Worm (Caenorhabditis elegans): Measurements from ENCODE around the gene Y49E10.4.
A peak's percentile ranks its signal among the peaks of the same experiment; 100 is the strongest.

Y49E10.4 gene

ce11 chrIII:12424066-12424465 lies 40.5 kb upstream of the Y49E10.4 start:
- TF ChIP-seq R02D3.7 (tag; optimal IDR thresholded peaks at IDR 0.05) (no peak), mbf-1 (tag; optimal IDR thresholded peaks at IDR 0.05) (no peak), peb-1 (tag; optimal IDR thresholded peaks at IDR 0.05) (no peak), elt-1 (tag; optimal IDR thresholded peaks at IDR 0.05) (no peak), lin-39 (tag; optimal IDR thresholded peaks at IDR 0.05) (no peak), nhr-77 (tag; optimal IDR thresholded peaks at IDR 0.05) (no peak), fos-1 (tag; optimal IDR thresholded peaks at IDR 0.05) (peak; percentile 97), F13H6.1 (tag; optimal IDR thresholded peaks at IDR 0.05) (peak; percentile 45), unc-39 (tag; optimal IDR thresholded peaks at IDR 0.05) (no peak), nhr-21 (tag; optimal IDR thresholded peaks at IDR 0.05) (no peak), ama-1 (optimal IDR thresholded peaks at IDR 0.05) (no peak), crh-2 (tag; optimal IDR thresholded peaks at IDR 0.05) (no peak), mab-5 (tag; optimal IDR thresholded peaks at IDR 0.05) (no peak), unc-62 (GFP tag; optimal IDR thresholded peaks at IDR 0.05) (no peak), C34F6.9 (tag; optimal IDR thresholded peaks at IDR 0.05) (peak; percentile 12), lsy-2 (tag; optimal IDR thresholded peaks at IDR 0.05) (no peak), sem-4 (tag; optimal IDR thresholded peaks at IDR 0.05) (no peak), alr-1 (tag; optimal IDR thresholded peaks at IDR 0.05) (no peak), lin-13 (GFP tag; optimal IDR thresholded peaks at IDR 0.05) (no peak), gmeb-1 (tag; optimal IDR thresholded peaks at IDR 0.05) (peak; percentile 31), skn-1 (tag; optimal IDR thresholded peaks at IDR 0.05) (no peak), snpc-4 (tag; optimal IDR thresholded peaks at IDR 0.05) (no peak), ztf-1 (GFP tag; conservative IDR thresholded peaks at IDR 0.05) (no peak), nhr-129 (tag; optimal IDR thresholded peaks at IDR 0.05) (peak; percentile 76), nhr-6 (tag; optimal IDR thresholded peaks at IDR 0.05) (no peak), elt-3 (tag; optimal IDR thresholded peaks at IDR 0.05) (no peak), blmp-1 (tag; optimal IDR thresholded peaks at IDR 0.05; ENCODE audit: insufficient read depth) (no peak), aly-2 (tag; optimal IDR thresholded peaks at IDR 0.05) (no peak), ceh-16 (tag; optimal IDR thresholded peaks at IDR 0.05) (no peak)

DNA sequence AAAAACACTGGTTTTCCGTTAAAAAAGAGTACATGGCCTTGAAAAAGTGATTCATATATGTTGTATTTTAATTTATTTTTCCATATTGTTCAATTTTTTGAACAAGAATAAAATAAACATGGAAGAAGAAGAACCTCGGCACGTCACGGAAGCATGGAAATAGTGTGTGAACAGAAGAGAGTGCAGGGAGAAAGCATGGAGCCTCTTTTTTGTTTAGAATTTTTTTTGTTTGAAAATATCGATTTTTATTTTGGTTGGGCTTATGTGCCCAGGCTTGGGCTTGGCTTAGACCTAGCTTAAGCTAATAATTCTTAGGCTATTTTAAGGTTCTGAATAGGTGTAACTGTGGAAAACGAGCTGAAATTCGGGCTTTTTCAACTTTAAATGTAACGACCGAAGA lies 38.1 kb upstream of the Y49E10.4 start, which contains the start of gene tat-1:
Gene tat-1 (minus strand): TSS at position 11 of the 400 bp plus-strand sequence.
- TF ChIP-seq unc-62 (GFP tag; optimal IDR thresholded peaks at IDR 0.05) (no peak), ZK546.5 (tag; optimal IDR thresholded peaks at IDR 0.05) (no peak), sma-3 (GFP tag; optimal IDR thresholded peaks at IDR 0.05) (no peak), lin-39 (tag; optimal IDR thresholded peaks at IDR 0.05) (no peak), C34F6.9 (tag; optimal IDR thresholded peaks at IDR 0.05) (peak; percentile 2), unc-55 (GFP tag; optimal IDR thresholded peaks at IDR 0.05) (peak; percentile 42)

DNA sequence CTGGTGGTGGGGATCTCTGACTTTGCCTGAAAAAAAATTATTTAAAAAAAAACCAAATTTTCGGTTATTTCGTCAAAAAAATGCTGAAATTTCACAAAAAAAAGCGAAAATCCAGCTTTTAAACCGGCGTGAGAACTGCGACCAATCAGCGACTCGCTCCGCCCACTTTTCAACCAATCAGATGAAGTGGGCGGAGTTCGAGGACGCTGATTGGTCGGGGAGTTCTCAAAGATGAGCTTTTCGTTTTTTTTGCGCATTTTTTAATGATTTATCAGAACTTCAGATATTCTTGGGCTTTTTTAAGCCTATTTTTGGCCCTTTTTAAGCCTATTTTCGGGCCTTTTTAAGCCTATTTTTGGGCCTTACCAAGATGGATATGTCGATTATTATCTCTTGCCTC lies 36.6 kb upstream of the Y49E10.4 start:
- TF ChIP-seq ZK546.5 (tag; optimal IDR thresholded peaks at IDR 0.05) (no peak), Y55F3AM.14 (GFP tag; optimal IDR thresholded peaks at IDR 0.05) (no peak), nhr-77 (tag; optimal IDR thresholded peaks at IDR 0.05) (no peak), mbf-1 (tag; optimal IDR thresholded peaks at IDR 0.05) (no peak), sma-9 (GFP tag; optimal IDR thresholded peaks at IDR 0.05) (no peak), sma-9 (tag; optimal IDR thresholded peaks at IDR 0.05) (no peak), lin-13 (GFP tag; optimal IDR thresholded peaks at IDR 0.05) (no peak), nhr-129 (tag; optimal IDR thresholded peaks at IDR 0.05) (no peak), nhr-23 (tag; optimal IDR thresholded peaks at IDR 0.05) (no peak), skn-1 (tag; optimal IDR thresholded peaks at IDR 0.05) (no peak), R02D3.7 (tag; optimal IDR thresholded peaks at IDR 0.05) (no peak), mab-5 (tag; optimal IDR thresholded peaks at IDR 0.05) (no peak)

DNA sequence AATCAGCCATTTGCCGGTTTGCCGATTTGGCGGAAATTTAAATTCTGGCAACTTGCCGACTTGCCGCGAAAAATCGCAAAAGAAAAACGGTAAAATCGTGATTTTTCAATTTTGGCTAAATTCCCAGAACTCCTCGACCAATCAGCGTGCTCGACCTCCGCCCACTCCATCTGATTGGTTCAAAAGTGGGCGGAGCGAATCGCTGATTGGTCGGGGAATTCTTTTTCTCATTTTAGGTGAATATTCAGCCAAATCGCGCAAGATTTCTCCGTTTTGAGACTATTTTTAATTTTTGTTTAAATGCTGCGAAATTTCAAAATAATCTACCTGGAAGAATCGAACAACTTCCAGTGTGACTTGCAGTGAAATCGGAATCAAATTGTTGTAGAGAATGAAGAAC lies 30.9 kb upstream of the Y49E10.4 start:
- TF ChIP-seq ztf-4 (tag; optimal IDR thresholded peaks at IDR 0.05) (no peak), peb-1 (tag; optimal IDR thresholded peaks at IDR 0.05) (no peak), sma-3 (GFP tag; optimal IDR thresholded peaks at IDR 0.05) (no peak), ceh-82 (tag; optimal IDR thresholded peaks at IDR 0.05) (no peak), ztf-11 (tag; optimal IDR thresholded peaks at IDR 0.05) (no peak), unc-62 (GFP tag; optimal IDR thresholded peaks at IDR 0.05) (no peak), sem-4 (tag; optimal IDR thresholded peaks at IDR 0.05) (no peak), ZK546.5 (tag; optimal IDR thresholded peaks at IDR 0.05) (no peak), Y55F3AM.14 (GFP tag; optimal IDR thresholded peaks at IDR 0.05) (no peak), elt-1 (tag; optimal IDR thresholded peaks at IDR 0.05) (no peak), nhr-10 (tag; optimal IDR thresholded peaks at IDR 0.05) (no peak), ceh-16 (tag; optimal IDR thresholded peaks at IDR 0.05) (no peak), nhr-12 (tag; optimal IDR thresholded peaks at IDR 0.05) (no peak), skn-1 (tag; optimal IDR thresholded peaks at IDR 0.05) (no peak), mdl-1 (tag; optimal IDR thresholded peaks at IDR 0.05) (no peak), fos-1 (tag; optimal IDR thresholded peaks at IDR 0.05) (no peak), elt-3 (tag; optimal IDR thresholded peaks at IDR 0.05) (no peak), nhr-23 (tag; optimal IDR thresholded peaks at IDR 0.05) (no peak), ama-1 (optimal IDR thresholded peaks at IDR 0.05) (no peak), aly-2 (tag; optimal IDR thresholded peaks at IDR 0.05) (no peak)
